Fruit fly (Drosophila melanogaster): ENCODE results near the gene pygo.
A peak's percentile ranks its signal among the peaks of the same experiment; 100 is the strongest.

- TF ChIP-seq CG16779 (tag; optimal IDR thresholded peaks at IDR 0.05) (no peak), Hr39 (GFP tag; optimal IDR thresholded peaks at IDR 0.05) (no peak), acj6 (GFP tag; optimal IDR thresholded peaks at IDR 0.05) (no peak), CG6854 (GFP tag; optimal IDR thresholded peaks at IDR 0.05) (no peak), CG11762 (GFP tag; optimal IDR thresholded peaks at IDR 0.05; ENCODE audit: insufficient read depth) (no peak), Eip78C (GFP tag) (no peak), vri (GFP tag; optimal IDR thresholded peaks at IDR 0.05) (no peak), CG6808 (GFP tag; optimal IDR thresholded peaks at IDR 0.05) (no peak), CG4318 (GFP tag; optimal IDR thresholded peaks at IDR 0.05) (no peak), CG10631 (GFP tag; optimal IDR thresholded peaks at IDR 0.05) (no peak), dsx (GFP tag; optimal IDR thresholded peaks at IDR 0.05; ENCODE audit: poor library complexity, severe bottlenecking) (no peak), Met (GFP tag; optimal IDR thresholded peaks at IDR 0.05) (no peak), Blimp-1 (GFP tag; optimal IDR thresholded peaks at IDR 0.05) (peak; percentile 18), spab (GFP tag; optimal IDR thresholded peaks at IDR 0.05) (no peak)
Measured at dm6 chr3R:31564588-31564987, 15.9 kb downstream of the pygo start.
